Fruit fly (Drosophila melanogaster) whole organism, prepupa: Measurements from ENCODE around the gene Rexo5.

Experiments used
- Blimp-1 ChIP-seq: fragments of 200-800 bp; sonication (Bioruptor generic); optimal IDR thresholded peaks from 3 replicates; lab custom pipeline; 2017; ENCODE audit warnings: missing biosample characterization, missing genetic modification characterization, mild to moderate bottlenecking, moderate library complexity, missing genetic modification reagents
- CG10631 ChIP-seq: fragments of 200-800 bp; sonication (Bioruptor generic); optimal IDR thresholded peaks from 2 replicates; lab custom pipeline; 2016; ENCODE audit warnings: missing biosample characterization, missing genetic modification characterization
- CG10669 ChIP-seq: fragments of 200-800 bp; sonication (Bioruptor generic); optimal IDR thresholded peaks from 3 replicates; lab custom pipeline; 2018; ENCODE audit warnings: missing biosample characterization, mild to moderate bottlenecking, missing genetic modification characterization, moderate library complexity
- CG11762 ChIP-seq: fragments of 200-800 bp; sonication (Bioruptor generic); optimal IDR thresholded peaks from 3 replicates; lab custom pipeline; 2016; ENCODE audit warnings: missing biosample characterization, missing genetic modification characterization; ENCODE audit not compliant: insufficient read depth
- CG11902 ChIP-seq: fragments of 200-800 bp; sonication (Bioruptor generic); optimal IDR thresholded peaks from 3 replicates; lab custom pipeline; 2016; ENCODE audit warnings: missing biosample characterization, missing genetic modification characterization
- CG15336 ChIP-seq: fragments of 200-800 bp; sonication (Bioruptor generic); IDR thresholded peaks from 2 replicates; pipeline ENCODE4 v1.3.6; 2022; ENCODE audit warnings: missing biosample characterization, missing genetic modification characterization
- CG16779 ChIP-seq: fragments of 200-800 bp; sonication (Bioruptor generic); optimal IDR thresholded peaks from 3 replicates; lab custom pipeline; 2017; ENCODE audit warnings: missing biosample characterization, mild to moderate bottlenecking, missing genetic modification characterization
- CG3032 ChIP-seq: fragments of 200-800 bp; optimal IDR thresholded peaks from 2 replicates; lab custom pipeline; 2019; ENCODE audit warnings: missing biosample characterization, mild to moderate bottlenecking, missing genetic modification characterization, moderate library complexity
- CG31627 ChIP-seq: fragments of 200-800 bp; sonication (Bioruptor generic); optimal IDR thresholded peaks from 3 replicates; lab custom pipeline; 2016; ENCODE audit warnings: missing biosample characterization, missing genetic modification characterization
- CG32006 ChIP-seq: fragments of 200-800 bp; sonication (Bioruptor generic); optimal IDR thresholded peaks from 3 replicates; lab custom pipeline; 2017; ENCODE audit warnings: missing biosample characterization, mild to moderate bottlenecking, missing genetic modification characterization
- CG34406 ChIP-seq: fragments of 200-800 bp; sonication (Bioruptor generic); optimal IDR thresholded peaks from 3 replicates; lab custom pipeline; 2016; ENCODE audit warnings: missing biosample characterization, missing genetic modification characterization
- CG3919 ChIP-seq: fragments of 200-800 bp; sonication (Bioruptor generic); optimal IDR thresholded peaks from 3 replicates; lab custom pipeline; 2016; ENCODE audit warnings: missing biosample characterization, missing genetic modification characterization
- CG4318 ChIP-seq: fragments of 200-800 bp; sonication (Bioruptor generic); optimal IDR thresholded peaks from 3 replicates; lab custom pipeline; 2017; ENCODE audit warnings: missing biosample characterization, mild to moderate bottlenecking, missing genetic modification characterization
- CG6163 ChIP-seq: fragments of 200-800 bp; sonication (Bioruptor generic); IDR thresholded peaks from 3 replicates; pipeline ENCODE4 v1.3.6; 2022; ENCODE audit warnings: missing biosample characterization, missing genetic modification characterization
- CG6276 ChIP-seq: fragments of 200-800 bp; sonication (Bioruptor generic); optimal IDR thresholded peaks from 2 replicates; lab custom pipeline; 2017; ENCODE audit warnings: missing biosample characterization, mild to moderate bottlenecking, missing genetic modification characterization
- CG6792 ChIP-seq: fragments of 200-800 bp; sonication (Bioruptor generic); optimal IDR thresholded peaks from 3 replicates; lab custom pipeline; 2016; ENCODE audit warnings: missing biosample characterization, missing genetic modification characterization
- CG6808 ChIP-seq: fragments of 200-800 bp; sonication (Bioruptor generic); optimal IDR thresholded peaks from 3 replicates; lab custom pipeline; 2017; ENCODE audit warnings: missing biosample characterization, missing genetic modification characterization, mild to moderate bottlenecking, moderate library complexity, missing genetic modification reagents
- CG6854 ChIP-seq: fragments of 200-800 bp; sonication (Bioruptor generic); optimal IDR thresholded peaks from 2 replicates; lab custom pipeline; 2017; ENCODE audit warnings: missing biosample characterization, mild to moderate bottlenecking, missing genetic modification characterization
- CG7368 ChIP-seq: fragments of 200-800 bp; sonication (Bioruptor generic); optimal IDR thresholded peaks from 3 replicates; lab custom pipeline; 2016; ENCODE audit warnings: missing biosample characterization, missing genetic modification characterization
- CG8119 ChIP-seq: fragments of 200-800 bp; sonication (Bioruptor generic); IDR thresholded peaks from 3 replicates; pipeline ENCODE4 v1.3.6; 2022; ENCODE audit warnings: missing biosample characterization, missing genetic modification characterization
- CG8319 ChIP-seq: fragments of 200-800 bp; sonication (Bioruptor generic); optimal IDR thresholded peaks from 3 replicates; lab custom pipeline; 2016; ENCODE audit warnings: missing biosample characterization, missing genetic modification characterization
- CG8632 ChIP-seq: fragments of 200-800 bp; sonication (Bioruptor generic); optimal IDR thresholded peaks from 3 replicates; lab custom pipeline; 2016; ENCODE audit warnings: missing biosample characterization, missing genetic modification characterization
- CG9139 ChIP-seq: fragments of 200-800 bp; sonication (Bioruptor generic); optimal IDR thresholded peaks from 3 replicates; lab custom pipeline; 2017; ENCODE audit warnings: missing biosample characterization, mild to moderate bottlenecking, missing genetic modification characterization
- Eip75B ChIP-seq: fragments of 200-800 bp; sonication (Bioruptor generic); optimal IDR thresholded peaks from 3 replicates; lab custom pipeline; 2016; ENCODE audit warnings: missing biosample characterization, missing genetic modification characterization
- Eip78C ChIP-seq: fragments of 200-800 bp; sonication (Bioruptor generic); peaks from one replicate; lab custom pipeline; 2016; ENCODE audit warnings: missing biosample characterization, missing genetic modification characterization
- Eip93F ChIP-seq: fragments of 200-800 bp; sonication (Bioruptor generic); optimal IDR thresholded peaks from 2 replicates; lab custom pipeline; 2016; ENCODE audit warnings: missing biosample characterization, mild to moderate bottlenecking, missing genetic modification characterization
- Gug ChIP-seq: fragments of 200-800 bp; sonication (Bioruptor generic); IDR thresholded peaks from 2 replicates; pipeline ENCODE4 v1.3.6; 2022; ENCODE audit warnings: missing biosample characterization, missing genetic modification characterization
- Hr38 ChIP-seq: sonication (Bioruptor generic); optimal IDR thresholded peaks from 2 replicates; lab custom pipeline; 2016; ENCODE audit warnings: missing biosample characterization, missing genetic modification characterization
- Hr39 ChIP-seq: fragments of 200-800 bp; sonication (Bioruptor generic); optimal IDR thresholded peaks from 2 replicates; lab custom pipeline; 2016; ENCODE audit warnings: missing biosample characterization, missing genetic modification characterization
- Hr4 ChIP-seq: fragments of 200-800 bp; sonication (Bioruptor generic); optimal IDR thresholded peaks from 3 replicates; lab custom pipeline; 2016; ENCODE audit warnings: missing biosample characterization, missing genetic modification characterization
- Lpt ChIP-seq: fragments of 200-800 bp; sonication (Bioruptor generic); optimal IDR thresholded peaks from 3 replicates; lab custom pipeline; 2016; ENCODE audit warnings: missing biosample characterization, missing genetic modification characterization
- Met ChIP-seq: fragments of 200-800 bp; sonication (Bioruptor generic); optimal IDR thresholded peaks from 3 replicates; lab custom pipeline; 2016; ENCODE audit warnings: missing biosample characterization, missing genetic modification characterization
- Smox ChIP-seq: fragments of 200-800 bp; sonication (Bioruptor generic); optimal IDR thresholded peaks from 3 replicates; lab custom pipeline; 2016; ENCODE audit warnings: missing biosample characterization, missing genetic modification characterization
- Sox102F ChIP-seq: fragments of 200-800 bp; sonication (Bioruptor generic); optimal IDR thresholded peaks from 2 replicates; lab custom pipeline; 2016; ENCODE audit warnings: missing biosample characterization, mild to moderate bottlenecking, missing genetic modification characterization
- Sox15 ChIP-seq: fragments of 200-800 bp; sonication (Bioruptor generic); optimal IDR thresholded peaks from 3 replicates; lab custom pipeline; 2016; ENCODE audit warnings: missing biosample characterization, missing genetic modification characterization
- achi ChIP-seq: fragments of 200-800 bp; sonication (Bioruptor generic); optimal IDR thresholded peaks from 3 replicates; lab custom pipeline; 2016; ENCODE audit warnings: missing biosample characterization, missing genetic modification characterization
- acj6 ChIP-seq: fragments of 200-800 bp; sonication (Bioruptor generic); optimal IDR thresholded peaks from 3 replicates; lab custom pipeline; 2016; ENCODE audit warnings: missing biosample characterization, missing genetic modification characterization
- cyc ChIP-seq: fragments of 200-800 bp; sonication (Bioruptor generic); optimal IDR thresholded peaks from 3 replicates; lab custom pipeline; 2016; ENCODE audit warnings: missing biosample characterization, missing genetic modification characterization
- dac ChIP-seq: fragments of 200-800 bp; sonication (Bioruptor generic); optimal IDR thresholded peaks from 2 replicates; lab custom pipeline; 2017; ENCODE audit warnings: missing biosample characterization, mild to moderate bottlenecking, missing genetic modification characterization
- dsx ChIP-seq: fragments of 200-800 bp; optimal IDR thresholded peaks from 3 replicates; lab custom pipeline; 2019; ENCODE audit warnings: missing biosample characterization, mild to moderate bottlenecking, missing genetic modification characterization, moderate library complexity; ENCODE audit not compliant: poor library complexity, severe bottlenecking
- eg ChIP-seq: fragments of 200-800 bp; sonication (Bioruptor generic); IDR thresholded peaks from 3 replicates; pipeline ENCODE4 v1.3.6; 2022; ENCODE audit warnings: missing biosample characterization, missing genetic modification characterization
- esn ChIP-seq: fragments of 200-800 bp; sonication (Bioruptor generic); optimal IDR thresholded peaks from 2 replicates; lab custom pipeline; 2016; ENCODE audit warnings: missing biosample characterization, mild to moderate bottlenecking, missing genetic modification characterization, moderate library complexity
- fd59A ChIP-seq: fragments of 200-800 bp; sonication (Bioruptor generic); optimal IDR thresholded peaks from 2 replicates; lab custom pipeline; 2017; ENCODE audit warnings: missing biosample characterization, mild to moderate bottlenecking, missing genetic modification characterization, missing genetic modification reagents
- fd85E ChIP-seq: fragments of 200-800 bp; sonication (Bioruptor generic); optimal IDR thresholded peaks from 3 replicates; lab custom pipeline; 2016; ENCODE audit warnings: missing biosample characterization, missing genetic modification characterization
- lz ChIP-seq: fragments of 200-800 bp; sonication (Bioruptor generic); optimal IDR thresholded peaks from 3 replicates; lab custom pipeline; 2016; ENCODE audit warnings: missing biosample characterization, missing genetic modification characterization
- pdm3 ChIP-seq: fragments of 200-800 bp; sonication (Bioruptor generic); optimal IDR thresholded peaks from 3 replicates; lab custom pipeline; 2016; ENCODE audit warnings: missing biosample characterization, missing genetic modification characterization
- salr ChIP-seq, 2 experiments: fragments of 200-800 bp; sonication (Bioruptor generic); optimal IDR thresholded peaks; 3 replicates each; lab custom pipeline; 2016 to 2018; ENCODE audit warnings: missing biosample characterization in 2 of 2, missing genetic modification characterization in 2 of 2, mild to moderate bottlenecking in 1 of 2
- ss ChIP-seq, 2 experiments: fragments of 200-800 bp; sonication (Bioruptor generic); optimal IDR thresholded peaks; 2 replicates in 1 of 2; 3 replicates in 1 of 2; lab custom pipeline; 2017 to 2018; ENCODE audit warnings: mild to moderate bottlenecking in 2 of 2, missing biosample characterization in 2 of 2, missing genetic modification characterization in 2 of 2, moderate library complexity in 1 of 2
- svp ChIP-seq: fragments of 200-800 bp; sonication (Bioruptor generic); peaks from one replicate; lab custom pipeline; 2016; ENCODE audit warnings: missing biosample characterization, missing genetic modification characterization
- vri ChIP-seq: fragments of 200-800 bp; sonication (Bioruptor generic); optimal IDR thresholded peaks from 3 replicates; lab custom pipeline; 2016; ENCODE audit warnings: missing biosample characterization, mild to moderate bottlenecking, missing genetic modification characterization

Rexo5 gene

dm6 chr3L:6561052-6561451, 42.4 kb upstream of the Rexo5 start:
- TF ChIP-seq Eip93F (GFP tag; lab: Kevin White, UChicago): no peak
- TF ChIP-seq CG6163 (GFP tag; lab: Robert Waterston, UW): no peak
- TF ChIP-seq eg: peak; percentile 39; the same call in 1 of the 3 replicates
- TF ChIP-seq, all 60 proteins: peak for 1

dm6 chr3L:6576709-6577108, 26.8 kb upstream of the Rexo5 start:
- TF ChIP-seq CG6792 (GFP tag; lab: Kevin White, UChicago): peak; percentile 54
- no peak for TF ChIP-seq Hr38
- peak; percentile 61 for TF ChIP-seq CG8632 (GFP tag; lab: Kevin White, UChicago)
- peak; percentile 63 for TF ChIP-seq Sox102F (GFP tag; lab: Kevin White, UChicago)
- peak; percentile 57 for TF ChIP-seq svp (GFP tag; lab: Kevin White, UChicago)
- TF ChIP-seq lz (GFP tag; lab: Kevin White, UChicago): peak; percentile 48
- TF ChIP-seq Eip78C (GFP tag; lab: Kevin White, UChicago): peak; percentile 73
- peak; percentile 55 for TF ChIP-seq cyc (GFP tag; lab: Kevin White, UChicago)
- TF ChIP-seq fd59A (GFP tag; lab: Kevin White, UChicago): peak; percentile 47
- peak; percentile 23 for TF ChIP-seq vri (GFP tag; lab: Kevin White, UChicago)
- peak; percentile 66 for TF ChIP-seq CG10669 (GFP tag; lab: Kevin White, UChicago)
- peak; percentile 54 for TF ChIP-seq CG4318 (GFP tag; lab: Kevin White, UChicago)
- TF ChIP-seq CG6808 (GFP tag; lab: Kevin White, UChicago): peak; percentile 49
- TF ChIP-seq CG8319 (GFP tag; lab: Kevin White, UChicago): peak; percentile 51
- TF ChIP-seq CG7368 (GFP tag; lab: Kevin White, UChicago): peak; percentile 73
- no peak for TF ChIP-seq CG6854
- TF ChIP-seq Blimp-1: no peak
- TF ChIP-seq fd85E: no peak
- TF ChIP-seq CG3032 (tag; lab: Kevin White, UChicago): no peak
- TF ChIP-seq CG3919 (GFP tag; lab: Kevin White, UChicago): peak; percentile 73
- peak; percentile 81 for TF ChIP-seq CG15336
- TF ChIP-seq CG6276 (GFP tag; lab: Kevin White, UChicago): peak; percentile 43
- peak; percentile 75 for TF ChIP-seq CG6163 (GFP tag; lab: Robert Waterston, UW)
- peak; percentile 77 for TF ChIP-seq Hr4 (GFP tag; lab: Kevin White, UChicago)
- peak; percentile 43 for TF ChIP-seq CG11762 (GFP tag; lab: Kevin White, UChicago)
- TF ChIP-seq achi (GFP tag; lab: Kevin White, UChicago): peak; percentile 63
- peak; percentile 41 for TF ChIP-seq Sox15 (GFP tag; lab: Kevin White, UChicago)
- peak; percentile 39 for TF ChIP-seq dsx (GFP tag; lab: Kevin White, UChicago)
- TF ChIP-seq Met: peak; percentile 61
- peak; percentile 62 for TF ChIP-seq CG8119 (GFP tag; lab: Robert Waterston, UW)
- no peak for TF ChIP-seq esn
- peak; percentile 61 for TF ChIP-seq CG11902
- no peak for TF ChIP-seq dac (GFP tag; lab: Kevin White, UChicago)
- TF ChIP-seq CG16779 (tag; lab: Kevin White, UChicago): no peak
- peak; percentile 24 for TF ChIP-seq CG9139 (GFP tag; lab: Kevin White, UChicago)
- TF ChIP-seq Hr39 (GFP tag; lab: Kevin White, UChicago): peak; percentile 71
- no peak for TF ChIP-seq ss (GFP tag; optimal IDR thresholded peaks at IDR 0.05; lab: Kevin White, UChicago)
- peak in 1 of 2 experiments; percentile 50 for TF ChIP-seq salr (GFP tag; optimal IDR thresholded peaks at IDR 0.05; lab: Kevin White, UChicago)
- TF ChIP-seq Gug (GFP tag; lab: Robert Waterston, UW): peak; percentile 60
- peak; percentile 64 for TF ChIP-seq Smox (GFP tag; lab: Kevin White, UChicago)
- TF ChIP-seq CG31627 (GFP tag; lab: Kevin White, UChicago): peak; percentile 70
- TF ChIP-seq Lpt: peak; percentile 28
- peak; percentile 79 for TF ChIP-seq pdm3 (GFP tag; lab: Kevin White, UChicago)
- peak; percentile 62 for TF ChIP-seq acj6 (GFP tag; lab: Kevin White, UChicago)
- TF ChIP-seq CG10631 (GFP tag; lab: Kevin White, UChicago): peak; percentile 50
- TF ChIP-seq CG34406: peak; percentile 71
- TF ChIP-seq Eip75B: peak; percentile 47
- peak; percentile 71 for TF ChIP-seq CG32006 (GFP tag; lab: Kevin White, UChicago)
- TF ChIP-seq Eip93F (GFP tag; lab: Kevin White, UChicago): no peak
